Fruit fly (Drosophila melanogaster): Measurements from ENCODE around the gene CG10413.

CG10413 gene

DNA sequence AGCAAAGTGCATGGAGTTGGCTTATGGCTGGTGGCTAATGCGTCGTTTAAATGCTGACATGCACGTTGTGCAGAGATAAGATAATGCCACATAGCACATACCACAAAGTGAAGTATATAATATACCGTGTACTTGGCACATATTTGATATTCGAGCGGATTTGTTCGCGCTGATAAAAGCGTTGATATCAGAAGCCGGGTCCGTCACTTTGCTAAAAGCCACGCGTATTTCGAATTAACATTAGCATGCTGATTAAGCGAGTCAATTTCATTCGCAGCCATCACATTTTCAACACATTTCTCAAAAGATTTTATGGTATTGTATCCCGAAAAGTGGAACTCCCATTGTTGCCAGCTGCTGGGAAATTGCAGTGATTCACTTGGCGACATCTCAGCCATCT, 36.3 kb downstream of the CG10413 start:
- TF ChIP-seq tj (GFP tag; optimal IDR thresholded peaks at IDR 0.05), result peak; percentile 51
- no peak for TF ChIP-seq CG14711 (tag; optimal IDR thresholded peaks at IDR 0.05)
- TF ChIP-seq CG12768 (GFP tag; optimal IDR thresholded peaks at IDR 0.05), result no peak
- no peak for TF ChIP-seq CG11617 (GFP tag; optimal IDR thresholded peaks at IDR 0.05)

DNA sequence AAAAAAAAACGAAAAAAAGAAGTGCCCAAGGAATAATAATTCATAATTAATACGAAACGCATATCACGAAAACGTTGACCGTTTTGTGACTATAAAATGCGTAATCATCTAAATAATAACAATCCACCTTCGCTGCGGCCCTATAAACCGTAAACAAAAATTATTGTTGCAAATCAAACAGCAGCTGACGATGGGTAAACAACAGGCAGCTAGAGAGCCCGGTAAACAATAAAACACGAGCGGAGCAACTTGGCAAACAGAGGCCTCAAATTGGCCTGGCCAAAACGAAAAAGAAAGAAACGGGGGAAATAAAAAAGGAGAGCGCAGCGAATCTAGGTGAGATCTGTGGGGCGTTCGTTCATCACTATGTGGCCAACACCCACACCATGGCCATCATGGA, 37.5 kb downstream of the CG10413 start:
- peak; percentile 38 for TF ChIP-seq CG5204 (GFP tag; optimal IDR thresholded peaks at IDR 0.05)
- TF ChIP-seq kay (GFP tag; ENCODE audit: borderline replicate concordance), result peak; percentile 93
- no peak for TF ChIP-seq bab1 (GFP tag; optimal IDR thresholded peaks at IDR 0.05)
- TF ChIP-seq pad (GFP tag; optimal IDR thresholded peaks at IDR 0.05), result peak; percentile 37
- TF ChIP-seq tj (GFP tag; optimal IDR thresholded peaks at IDR 0.05), result peak; percentile 22
- TF ChIP-seq CG12768 (GFP tag; optimal IDR thresholded peaks at IDR 0.05), result peak; percentile 76
- TF ChIP-seq cic (GFP tag; optimal IDR thresholded peaks at IDR 0.05), result peak; percentile 83
- peak; percentile 50 for TF ChIP-seq CG1620 (GFP tag; optimal IDR thresholded peaks at IDR 0.05)
- peak; percentile 42 for TF ChIP-seq Hr96 (GFP tag; optimal IDR thresholded peaks at IDR 0.05)
- peak; percentile 72 for TF ChIP-seq Mnt (GFP tag; optimal IDR thresholded peaks at IDR 0.05)
- peak; percentile 52 for TF ChIP-seq toe (GFP tag; optimal IDR thresholded peaks at IDR 0.05)
- TF ChIP-seq CG7045 (GFP tag; optimal IDR thresholded peaks at IDR 0.05), result peak; percentile 85
- TF ChIP-seq CG14711 (tag; optimal IDR thresholded peaks at IDR 0.05), result peak; percentile 38
- TF ChIP-seq CG33017 (tag; optimal IDR thresholded peaks at IDR 0.05), result peak; percentile 28
- no peak for TF ChIP-seq cnc (optimal IDR thresholded peaks at IDR 0.05)
- peak; percentile 68 for TF ChIP-seq ovo (GFP tag; optimal IDR thresholded peaks at IDR 0.05)
- peak; percentile 86 for TF ChIP-seq Crg-1 (GFP tag; optimal IDR thresholded peaks at IDR 0.05)
- TF ChIP-seq CG7101 (tag; optimal IDR thresholded peaks at IDR 0.05), result peak; percentile 68
- TF ChIP-seq CG11617 (GFP tag; optimal IDR thresholded peaks at IDR 0.05), result peak; percentile 57
- TF ChIP-seq Clk (GFP tag; optimal IDR thresholded peaks at IDR 0.05), result peak; percentile 42

DNA sequence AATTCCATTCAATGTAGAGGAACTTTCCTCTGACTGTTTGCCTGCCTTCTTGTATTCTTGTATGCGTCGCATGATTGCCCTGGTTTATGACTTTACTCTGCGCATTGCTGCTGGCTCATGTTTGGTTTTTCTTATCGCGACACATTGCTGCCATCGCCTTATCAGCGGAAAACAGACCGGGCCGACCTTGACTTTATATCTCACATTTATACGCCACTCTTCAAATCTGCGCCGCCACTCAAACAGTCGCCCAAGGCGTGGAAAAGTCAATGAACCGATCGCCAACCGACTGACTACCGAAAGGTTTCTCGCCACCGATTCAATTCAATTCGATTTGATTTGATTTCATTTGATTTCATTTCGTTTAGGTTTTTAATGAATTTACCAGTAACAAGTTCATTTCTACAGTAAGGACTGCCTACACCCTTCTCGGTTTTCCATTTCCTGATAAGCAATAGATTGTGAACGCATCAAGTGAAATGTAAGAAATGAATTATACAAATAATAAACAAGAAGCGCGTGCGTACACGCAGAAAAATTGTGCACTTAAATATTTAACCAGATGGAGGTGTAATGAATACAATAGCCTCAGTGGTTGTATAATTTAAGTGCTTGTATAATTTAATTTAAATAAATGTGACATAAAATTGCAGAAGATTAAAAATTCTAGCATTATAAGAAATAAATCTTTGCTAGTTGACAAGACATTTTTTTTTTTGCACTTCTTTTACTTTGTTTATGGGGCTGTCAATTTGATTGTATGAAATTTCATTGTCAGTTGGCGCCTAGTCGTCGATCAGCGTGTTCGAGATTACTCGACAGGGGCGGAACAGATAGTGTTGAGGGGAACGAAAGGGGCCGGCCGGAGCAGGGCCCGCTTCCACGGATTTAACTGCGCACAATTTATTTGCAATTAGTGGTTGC, 38.6 kb downstream of the CG10413 start:
- TF ChIP-seq CG5204 (GFP tag; optimal IDR thresholded peaks at IDR 0.05) (peak; percentile 6), cic (GFP tag; optimal IDR thresholded peaks at IDR 0.05) (peak; percentile 54), Hr96 (GFP tag; optimal IDR thresholded peaks at IDR 0.05) (peak; percentile 6), CG7045 (GFP tag; optimal IDR thresholded peaks at IDR 0.05) (no peak), cnc (optimal IDR thresholded peaks at IDR 0.05) (no peak), Mnt (GFP tag; optimal IDR thresholded peaks at IDR 0.05) (peak; percentile 48), CG12768 (GFP tag; optimal IDR thresholded peaks at IDR 0.05) (no peak), CG1620 (GFP tag; optimal IDR thresholded peaks at IDR 0.05) (no peak), toe (GFP tag; optimal IDR thresholded peaks at IDR 0.05) (no peak), pad (GFP tag; optimal IDR thresholded peaks at IDR 0.05) (no peak), bab1 (GFP tag; optimal IDR thresholded peaks at IDR 0.05) (no peak), CG7101 (tag; optimal IDR thresholded peaks at IDR 0.05) (peak; percentile 6), CG14711 (tag; optimal IDR thresholded peaks at IDR 0.05) (no peak), kay (GFP tag; ENCODE audit: borderline replicate concordance) (peak; percentile 56), ovo (GFP tag; optimal IDR thresholded peaks at IDR 0.05) (no peak), tj (GFP tag; optimal IDR thresholded peaks at IDR 0.05) (peak; percentile 5), Clk (GFP tag; optimal IDR thresholded peaks at IDR 0.05) (no peak), Crg-1 (GFP tag; optimal IDR thresholded peaks at IDR 0.05) (no peak), CG11617 (GFP tag; optimal IDR thresholded peaks at IDR 0.05) (peak; percentile 27), CG33017 (tag; optimal IDR thresholded peaks at IDR 0.05) (no peak)

dm6 chr2L:18564417-18564816, 40.6 kb downstream of the CG10413 start:
- TF ChIP-seq toe (GFP tag; optimal IDR thresholded peaks at IDR 0.05) (no peak), Mnt (GFP tag; optimal IDR thresholded peaks at IDR 0.05) (no peak), CG33017 (tag; optimal IDR thresholded peaks at IDR 0.05) (no peak), CG7045 (GFP tag; optimal IDR thresholded peaks at IDR 0.05) (no peak)

dm6 chr2L:18563991-18564390, 41.1 kb downstream of the CG10413 start:
- TF ChIP-seq CG7045 (GFP tag; optimal IDR thresholded peaks at IDR 0.05), result no peak
- TF ChIP-seq kay (GFP tag; ENCODE audit: borderline replicate concordance), result peak; percentile 40

- TF ChIP-seq bab1 (GFP tag; optimal IDR thresholded peaks at IDR 0.05), result peak; percentile 58
- no peak for TF ChIP-seq CG5204 (GFP tag; optimal IDR thresholded peaks at IDR 0.05)
- peak; percentile 37 for TF ChIP-seq CG7045 (GFP tag; optimal IDR thresholded peaks at IDR 0.05)
- TF ChIP-seq CG14711 (tag; optimal IDR thresholded peaks at IDR 0.05), result no peak
- TF ChIP-seq CG12768 (GFP tag; optimal IDR thresholded peaks at IDR 0.05), result peak; percentile 73
- peak; percentile 58 for TF ChIP-seq CG33017 (tag; optimal IDR thresholded peaks at IDR 0.05)
- no peak for TF ChIP-seq CG1620 (GFP tag; optimal IDR thresholded peaks at IDR 0.05)
- peak; percentile 41 for TF ChIP-seq Mnt (GFP tag; optimal IDR thresholded peaks at IDR 0.05)
- no peak for TF ChIP-seq pad (GFP tag; optimal IDR thresholded peaks at IDR 0.05)
- peak; percentile 45 for TF ChIP-seq CG7101 (tag; optimal IDR thresholded peaks at IDR 0.05)
- TF ChIP-seq Clk (GFP tag; optimal IDR thresholded peaks at IDR 0.05), result no peak
- TF ChIP-seq toe (GFP tag; optimal IDR thresholded peaks at IDR 0.05), result no peak
- TF ChIP-seq cnc (optimal IDR thresholded peaks at IDR 0.05), result no peak
- no peak for TF ChIP-seq Hr96 (GFP tag; optimal IDR thresholded peaks at IDR 0.05)
- peak; percentile 43 for TF ChIP-seq tj (GFP tag; optimal IDR thresholded peaks at IDR 0.05)
- peak; percentile 51 for TF ChIP-seq ovo (GFP tag; optimal IDR thresholded peaks at IDR 0.05)
- peak; percentile 84 for TF ChIP-seq cic (GFP tag; optimal IDR thresholded peaks at IDR 0.05)
- TF ChIP-seq kay (GFP tag; ENCODE audit: borderline replicate concordance), result peak; percentile 97
- peak; percentile 41 for TF ChIP-seq Crg-1 (GFP tag; optimal IDR thresholded peaks at IDR 0.05)
- peak; percentile 33 for TF ChIP-seq CG11617 (GFP tag; optimal IDR thresholded peaks at IDR 0.05)
Observed at dm6 chr2L:18563020-18563546, 42.0 kb downstream of the CG10413 start.

All from whole organism, adult.